Worm (Caenorhabditis elegans) whole organism, L1 larva: Measurements from ENCODE around the gene pfas-1.

Experiments used
- C16A3.4 ChIP-seq: fragments of 150-350 bp; optimal IDR thresholded peaks from 2 replicates; lab custom pipeline; 2014; ENCODE audit warnings: missing biosample characterization, missing genetic modification characterization
- F16B12.6 ChIP-seq: fragments of 150-350 bp; optimal IDR thresholded peaks from 2 replicates; lab custom pipeline; 2014; ENCODE audit warnings: missing biosample characterization, missing genetic modification characterization
- alr-1 ChIP-seq: fragments of 200-800 bp; sonication (Bioruptor generic); optimal IDR thresholded peaks from 2 replicates; lab custom pipeline; 2018; ENCODE audit warnings: borderline replicate concordance, mild to moderate bottlenecking, missing genetic modification characterization, missing compliant biosample characterization
- ceh-8 ChIP-seq: fragments of 200-800 bp; sonication (Bioruptor generic); optimal IDR thresholded peaks from 2 replicates; lab custom pipeline; 2018; ENCODE audit warnings: mild to moderate bottlenecking, missing genetic modification characterization, moderate library complexity, missing compliant biosample characterization
- ceh-90 ChIP-seq: sonication (generic microtip); optimal IDR thresholded peaks from 2 replicates; lab custom pipeline; 2016; ENCODE audit warnings: missing genetic modification characterization, missing compliant biosample characterization
- dpl-1 ChIP-seq, 3 experiments: fragments of 150-350 bp in 2 of 3; sonication (generic microtip) in 1 of 3; optimal IDR thresholded peaks; 2 replicates each; lab custom pipeline; 2014 to 2017; ENCODE audit warnings: missing biosample characterization in 3 of 3, missing genetic modification characterization in 3 of 3, missing genetic modification reagents in 3 of 3
- dsc-1 ChIP-seq: sonication (generic microtip); optimal IDR thresholded peaks from 2 replicates; lab custom pipeline; 2016; ENCODE audit warnings: mild to moderate bottlenecking, missing genetic modification characterization, missing compliant biosample characterization
- efl-1 ChIP-seq, 4 experiments: fragments of 150-350 bp; optimal IDR thresholded peaks in 3 of 4; peaks in 1 of 4; 1 replicate in 1 of 4; 2 replicates in 3 of 4; lab custom pipeline; 2014; ENCODE audit warnings: missing biosample characterization in 2 of 4, missing genetic modification characterization in 2 of 4, missing genetic modification reagents in 2 of 4
- efl-3 ChIP-seq: fragments of 200-800 bp; sonication (Bioruptor generic); optimal IDR thresholded peaks from 2 replicates; lab custom pipeline; 2018; ENCODE audit warnings: mild to moderate bottlenecking, missing genetic modification characterization, missing compliant biosample characterization
- egl-13 ChIP-seq: sonication (generic microtip); optimal IDR thresholded peaks from 2 replicates; lab custom pipeline; 2016; ENCODE audit warnings: missing genotype, missing genetic modification reagents, missing genetic modification characterization, missing compliant biosample characterization
- egl-27 ChIP-seq, 2 experiments: fragments of 150-350 bp in 1 of 2; sonication (generic microtip); optimal IDR thresholded peaks; 3 replicates each; lab custom pipeline; 2017 to 2018; ENCODE audit warnings: missing biosample characterization in 2 of 2, missing genetic modification characterization in 2 of 2, missing genetic modification reagents in 2 of 2
- elt-2 ChIP-seq: sonication (generic microtip); optimal IDR thresholded peaks from 2 replicates; lab custom pipeline; 2016; ENCODE audit warnings: missing genetic modification characterization, mild to moderate bottlenecking, inconsistent platforms, missing compliant biosample characterization, missing genetic modification reagents
- fos-1 ChIP-seq: fragments of 150-350 bp; optimal IDR thresholded peaks from 2 replicates; lab custom pipeline; 2014; ENCODE audit warnings: missing biosample characterization, missing genetic modification characterization
- hlh-4 ChIP-seq: sonication (generic microtip); optimal IDR thresholded peaks from 2 replicates; lab custom pipeline; 2016; ENCODE audit warnings: mild to moderate bottlenecking, missing genetic modification characterization, missing compliant biosample characterization
- irx-1 ChIP-seq: sonication (generic microtip); optimal IDR thresholded peaks from 2 replicates; lab custom pipeline; 2016; ENCODE audit warnings: missing genetic modification characterization, missing compliant biosample characterization
- jun-1 ChIP-seq: fragments of 150-350 bp; optimal IDR thresholded peaks from 2 replicates; lab custom pipeline; 2014; ENCODE audit warnings: missing biosample characterization, missing genetic modification reagents, missing genetic modification characterization
- lin-14 ChIP-seq: fragments of 200-800 bp; sonication (Bioruptor generic); optimal IDR thresholded peaks from 2 replicates; lab custom pipeline; 2018; ENCODE audit warnings: mild to moderate bottlenecking, missing genetic modification characterization, moderate library complexity, missing compliant biosample characterization
- lin-39 ChIP-seq: fragments of 150-350 bp; optimal IDR thresholded peaks from 2 replicates; lab custom pipeline; 2014; ENCODE audit warnings: missing biosample characterization, missing genetic modification reagents, missing genetic modification characterization
- lir-3 ChIP-seq: sonication (generic microtip); optimal IDR thresholded peaks from 2 replicates; lab custom pipeline; 2016; ENCODE audit warnings: mild to moderate bottlenecking, missing genetic modification characterization, moderate library complexity, missing compliant biosample characterization; ENCODE audit not compliant: poor library complexity
- mdl-1 ChIP-seq, 2 experiments: fragments of 150-350 bp; optimal IDR thresholded peaks; 2 replicates each; lab custom pipeline; 2014 to 2017; ENCODE audit warnings: missing biosample characterization in 2 of 2, missing genetic modification characterization in 2 of 2, inconsistent platforms in 1 of 2
- nhr-19 ChIP-seq: fragments of 200-800 bp; sonication (Bioruptor generic); conservative IDR thresholded peaks from 2 replicates; pipeline ENCODE4 v1.3.6; 2022; ENCODE audit warnings: missing genetic modification characterization, missing compliant biosample characterization
- nhr-28 ChIP-seq: fragments of 150-350 bp; optimal IDR thresholded peaks from 2 replicates; lab custom pipeline; 2014; ENCODE audit warnings: missing biosample characterization, missing genetic modification characterization
- nhr-47 ChIP-seq: sonication (generic microtip); optimal IDR thresholded peaks from 2 replicates; lab custom pipeline; 2016; ENCODE audit warnings: mild to moderate bottlenecking, missing genetic modification characterization, moderate library complexity, missing compliant biosample characterization
- nhr-71 ChIP-seq: sonication (generic microtip); optimal IDR thresholded peaks from 2 replicates; lab custom pipeline; 2016; ENCODE audit warnings: mild to moderate bottlenecking, missing genetic modification characterization, moderate library complexity, missing compliant biosample characterization
- nhr-76 ChIP-seq: sonication (generic microtip); optimal IDR thresholded peaks from 2 replicates; lab custom pipeline; 2017; ENCODE audit warnings: missing biosample characterization, missing genetic modification characterization
- nhr-77 ChIP-seq: fragments of 150-350 bp; optimal IDR thresholded peaks from 2 replicates; lab custom pipeline; 2014; ENCODE audit warnings: missing biosample characterization, missing genetic modification characterization
- nhr-85 ChIP-seq: sonication (generic microtip); peaks from one replicate; lab custom pipeline; 2016; ENCODE audit warnings: missing genetic modification characterization, inconsistent platforms, missing compliant biosample characterization
- nhr-90 ChIP-seq: sonication (generic microtip); optimal IDR thresholded peaks from 2 replicates; lab custom pipeline; 2016; ENCODE audit warnings: mild to moderate bottlenecking, missing genetic modification characterization, missing compliant biosample characterization; ENCODE audit not compliant: poor library complexity
- pag-3 ChIP-seq: sonication (generic microtip); optimal IDR thresholded peaks from 2 replicates; lab custom pipeline; 2017; ENCODE audit warnings: missing genetic modification characterization, mild to moderate bottlenecking, missing compliant biosample characterization, antibody characterized with exemption, borderline replicate concordance; ENCODE audit not compliant: insufficient read depth
- pax-3 ChIP-seq: fragments of 200-800 bp; sonication (Bioruptor generic); optimal IDR thresholded peaks from 2 replicates; lab custom pipeline; 2018; ENCODE audit warnings: mild to moderate bottlenecking, missing genetic modification characterization, moderate library complexity, missing compliant biosample characterization
- rnt-1 ChIP-seq: sonication (generic microtip); optimal IDR thresholded peaks from 2 replicates; lab custom pipeline; 2016; ENCODE audit warnings: mild to moderate bottlenecking, missing genetic modification characterization, moderate library complexity, missing compliant biosample characterization
- skn-1 ChIP-seq: fragments of 150-350 bp; optimal IDR thresholded peaks from 2 replicates; lab custom pipeline; 2014; ENCODE audit warnings: missing biosample characterization, missing genetic modification characterization
- unc-130 ChIP-seq: fragments of 150-350 bp; optimal IDR thresholded peaks from 2 replicates; lab custom pipeline; 2017; ENCODE audit warnings: missing biosample characterization, missing genetic modification characterization, inconsistent platforms
- unc-30 ChIP-seq: sonication (generic microtip); optimal IDR thresholded peaks from 2 replicates; lab custom pipeline; 2017; ENCODE audit warnings: missing biosample characterization, missing genetic modification characterization
- unc-62 ChIP-seq: fragments of 150-350 bp; optimal IDR thresholded peaks from 2 replicates; lab custom pipeline; 2014; ENCODE audit warnings: missing biosample characterization, missing genetic modification reagents, missing genetic modification characterization
- unc-86 ChIP-seq: sonication (generic microtip); optimal IDR thresholded peaks from 2 replicates; lab custom pipeline; 2016; ENCODE audit warnings: missing genetic modification characterization, missing compliant biosample characterization
- xbp-1 ChIP-seq: sonication (generic microtip); optimal IDR thresholded peaks from 2 replicates; lab custom pipeline; 2016; ENCODE audit warnings: missing genetic modification characterization, missing compliant biosample characterization
- zag-1 ChIP-seq: fragments of 150-350 bp; optimal IDR thresholded peaks from 2 replicates; lab custom pipeline; 2014; ENCODE audit warnings: missing biosample characterization, missing genetic modification characterization
- zip-4 ChIP-seq: fragments of 200-800 bp; sonication (Bioruptor generic); optimal IDR thresholded peaks from 2 replicates; lab custom pipeline; 2018; ENCODE audit warnings: mild to moderate bottlenecking, missing genetic modification characterization, moderate library complexity, missing compliant biosample characterization
- ztf-11 ChIP-seq, 2 experiments: sonication (generic microtip); optimal IDR thresholded peaks; 2 replicates each; lab custom pipeline; 2016 to 2017; ENCODE audit warnings: missing genetic modification characterization in 2 of 2, missing biosample characterization in 1 of 2, missing compliant biosample characterization in 1 of 2
- ztf-4 ChIP-seq: fragments of 150-350 bp; optimal IDR thresholded peaks from 2 replicates; lab custom pipeline; 2014; ENCODE audit warnings: missing biosample characterization, missing genetic modification characterization

The pfas-1 gene

DNA sequence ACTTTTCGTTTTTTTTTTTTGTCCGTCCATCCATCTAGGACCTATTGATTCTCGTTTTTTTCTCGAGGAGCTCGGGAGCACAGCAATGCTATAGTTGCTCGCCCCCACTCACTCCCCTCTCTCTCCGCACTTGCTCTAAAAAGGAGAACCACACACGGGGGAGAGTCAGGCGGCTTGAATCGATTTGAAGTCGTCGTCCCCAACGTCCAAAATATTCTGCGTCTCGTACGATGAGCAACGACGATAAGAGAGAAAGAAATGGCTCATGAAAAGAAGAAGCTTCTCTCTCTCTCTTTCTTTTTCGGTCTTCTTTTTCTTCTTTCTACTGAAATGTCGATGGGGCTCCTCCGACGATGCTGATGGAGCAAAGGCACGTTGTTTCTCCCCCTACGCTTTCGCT is 13.3 kb upstream of the pfas-1 start (continued):
- TF ChIP-seq nhr-19 (GFP tag; lab: Robert Waterston, UW): 0 out of 2 replicates have a peak, but pooled peaks have one; percentile 3
- TF ChIP-seq xbp-1 (tag; lab: Kevin White, UChicago): peak; percentile 29
- no peak for TF ChIP-seq ztf-4 (tag; lab: Kevin White, UChicago)
- peak; percentile 36 for TF ChIP-seq skn-1 (tag; lab: Kevin White, UChicago)
- no peak for TF ChIP-seq zip-4 (GFP tag; lab: Kevin White, UChicago)
- no peak for TF ChIP-seq unc-130 (tag; lab: Kevin White, UChicago)
- TF ChIP-seq hlh-4 (tag; lab: Kevin White, UChicago): no peak
- TF ChIP-seq lin-14 (GFP tag; lab: Kevin White, UChicago): peak; percentile 92
- peak; percentile 13 for TF ChIP-seq rnt-1 (tag; lab: Kevin White, UChicago)
- TF ChIP-seq pag-3 (tag; lab: Kevin White, UChicago): no peak
- peak; percentile 67 for TF ChIP-seq nhr-47 (tag; lab: Kevin White, UChicago)
- no peak for TF ChIP-seq ztf-11 (tag; optimal IDR thresholded peaks at IDR 0.05; lab: Kevin White, UChicago)
- TF ChIP-seq nhr-28: no peak
- no peak for TF ChIP-seq lin-39 (tag; lab: Kevin White, UChicago)
- no peak for TF ChIP-seq dsc-1 (tag; lab: Kevin White, UChicago)
- no peak for TF ChIP-seq zag-1
- TF ChIP-seq nhr-85 (tag; lab: Kevin White, UChicago): no peak
- TF ChIP-seq efl-1 (optimal IDR thresholded peaks at IDR 0.05; lab: Kevin White, UChicago): peak; percentile 31 to 40
- TF ChIP-seq efl-1 (GFP tag; optimal IDR thresholded peaks at IDR 0.05 in 1 of 2; lab: Kevin White, UChicago): peak in 1 of 2 experiments; percentile 11
- no peak for TF ChIP-seq unc-30 (tag; lab: Kevin White, UChicago)
- TF ChIP-seq irx-1 (tag; lab: Kevin White, UChicago): peak; percentile 35
- no peak for TF ChIP-seq fos-1
- peak; percentile 36 for TF ChIP-seq pax-3
- TF ChIP-seq F16B12.6 (tag; lab: Kevin White, UChicago): no peak
- TF ChIP-seq ceh-8 (GFP tag; lab: Kevin White, UChicago): no peak
- TF ChIP-seq mdl-1 (tag; optimal IDR thresholded peaks at IDR 0.05; lab: Kevin White, UChicago): no peak
- TF ChIP-seq efl-3: no peak
- no peak for TF ChIP-seq egl-27 (tag; optimal IDR thresholded peaks at IDR 0.05; lab: Kevin White, UChicago)
- TF ChIP-seq jun-1 (tag; lab: Kevin White, UChicago): no peak
- no peak for TF ChIP-seq nhr-90 (tag; lab: Kevin White, UChicago)
- peak; percentile 62 for TF ChIP-seq nhr-71 (tag; lab: Kevin White, UChicago)
- TF ChIP-seq, all 84 proteins: peak for 25

DNA sequence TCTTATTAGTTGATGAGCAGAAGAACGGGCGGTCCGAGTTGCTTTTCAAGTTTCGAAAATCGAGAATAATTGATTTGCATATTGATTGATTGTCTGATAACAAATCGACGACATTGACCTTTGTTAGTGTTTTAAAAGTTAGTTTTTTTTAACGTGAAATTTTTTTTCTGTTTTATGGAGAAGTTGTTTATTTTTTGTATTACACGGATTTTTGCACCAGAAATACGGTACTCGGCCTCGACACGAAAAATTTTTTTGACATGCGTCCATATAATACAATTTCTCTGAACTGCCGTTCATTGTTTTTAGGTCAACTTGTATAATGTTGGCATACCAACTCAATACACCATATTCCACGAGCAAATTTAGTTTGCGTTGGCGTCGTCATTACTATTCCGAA is 12.3 kb upstream of the pfas-1 start, which contains the start of gene T23F11.2:
T23F11.2 (minus strand) TSS at position 101 of the 400 bp plus-strand sequence.
- no peak for TF ChIP-seq unc-62 (GFP tag; lab: Kevin White, UChicago)
- TF ChIP-seq ceh-90 (tag; lab: Kevin White, UChicago): no peak
- TF ChIP-seq xbp-1 (tag; lab: Kevin White, UChicago): no peak
- no peak for TF ChIP-seq lin-39 (tag; lab: Kevin White, UChicago)

DNA sequence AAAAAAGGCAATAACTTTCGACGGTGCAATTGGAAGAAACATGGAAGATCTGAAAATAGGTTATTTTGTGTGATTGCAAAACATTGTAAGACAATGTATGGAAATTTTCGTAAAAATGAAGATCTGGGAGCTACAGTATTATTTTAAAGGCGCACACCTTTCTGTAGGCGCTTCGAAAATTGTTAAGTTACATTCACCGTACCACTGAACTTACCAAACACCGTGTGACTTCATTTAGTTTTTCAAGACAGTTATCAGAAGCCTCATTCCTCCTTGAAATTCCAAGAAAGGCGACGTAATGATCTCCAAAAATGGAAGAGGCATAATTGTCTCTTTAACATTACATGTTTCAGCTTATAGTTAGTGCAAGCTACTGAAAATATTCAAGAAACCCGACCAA is 10.8 kb upstream of the pfas-1 start:
- no peak for TF ChIP-seq alr-1 (tag; lab: Kevin White, UChicago)
- no peak for TF ChIP-seq dpl-1 (GFP tag; optimal IDR thresholded peaks at IDR 0.05; lab: Kevin White, UChicago)
- no peak for TF ChIP-seq lir-3 (tag; lab: Kevin White, UChicago)
- TF ChIP-seq C16A3.4 (tag; lab: Kevin White, UChicago): no peak
- no peak for TF ChIP-seq unc-62 (GFP tag; lab: Kevin White, UChicago)
- TF ChIP-seq nhr-85 (tag; lab: Kevin White, UChicago): peak; percentile 47
- TF ChIP-seq elt-2 (tag; lab: Kevin White, UChicago): peak; percentile 0
- TF ChIP-seq nhr-76 (tag; lab: Kevin White, UChicago): no peak
- TF ChIP-seq egl-13 (tag; lab: Kevin White, UChicago): no peak
- TF ChIP-seq nhr-77: no peak
- TF ChIP-seq unc-86 (tag; lab: Kevin White, UChicago): no peak
